Fruit fly (Drosophila melanogaster) whole organism, embryonic: ENCODE data around the gene ETHR.

ENCODE experiments used
- Atf3 ChIP-seq: fragments of 200-800 bp; sonication (Bioruptor generic); optimal IDR thresholded peaks from 3 replicates; lab custom pipeline; 2016; ENCODE audit warnings: missing biosample characterization, missing genetic modification characterization
- B-H2 ChIP-seq: fragments of 200-800 bp; sonication (Bioruptor generic); optimal IDR thresholded peaks from 2 replicates; lab custom pipeline; 2018; ENCODE audit warnings: missing biosample characterization, mild to moderate bottlenecking, missing genetic modification characterization
- Bteb2 ChIP-seq: fragments of 200-800 bp; sonication (Bioruptor generic); optimal IDR thresholded peaks from 2 replicates; lab custom pipeline; 2016; ENCODE audit warnings: missing biosample characterization, missing genetic modification characterization
- CG10543 ChIP-seq: fragments of 200-800 bp; sonication (Bioruptor generic); optimal IDR thresholded peaks from 3 replicates; lab custom pipeline; 2017; ENCODE audit warnings: missing biosample characterization, mild to moderate bottlenecking, missing genetic modification characterization, moderate library complexity
- CG12744 ChIP-seq: fragments of 200-800 bp; sonication (Bioruptor generic); optimal IDR thresholded peaks from 2 replicates; lab custom pipeline; 2016; ENCODE audit warnings: missing biosample characterization, missing genetic modification characterization
- CG14014 ChIP-seq: fragments of 200-800 bp; sonication (Bioruptor generic); IDR thresholded peaks from 2 replicates; pipeline ENCODE4 v1.3.6; 2022; ENCODE audit warnings: missing biosample characterization, missing genetic modification characterization
- CG1832 ChIP-seq: fragments of 200-800 bp; sonication (Bioruptor generic); optimal IDR thresholded peaks from 2 replicates; lab custom pipeline; 2017; ENCODE audit warnings: missing biosample characterization, mild to moderate bottlenecking, missing genetic modification characterization, inconsistent platforms
- CG18619 ChIP-seq: fragments of 200-800 bp; sonication (Bioruptor generic); optimal IDR thresholded peaks from 3 replicates; lab custom pipeline; 2017; ENCODE audit warnings: missing biosample characterization, mild to moderate bottlenecking, missing genetic modification characterization
- CG2678 ChIP-seq: fragments of 200-800 bp; sonication (Bioruptor generic); optimal IDR thresholded peaks from 3 replicates; lab custom pipeline; 2019; ENCODE audit warnings: missing biosample characterization, mild to moderate bottlenecking, missing genetic modification characterization, moderate library complexity
- CG33213 ChIP-seq: fragments of 200-800 bp; sonication (Bioruptor generic); optimal IDR thresholded peaks from 3 replicates; lab custom pipeline; 2016; ENCODE audit warnings: missing biosample characterization, missing genetic modification characterization
- CG33557 ChIP-seq: fragments of 200-800 bp; sonication (Bioruptor generic); optimal IDR thresholded peaks from 2 replicates; lab custom pipeline; 2019; ENCODE audit warnings: missing biosample characterization, mild to moderate bottlenecking, missing genetic modification characterization, moderate library complexity
- CG4282 ChIP-seq: fragments of 200-800 bp; sonication (Bioruptor generic); optimal IDR thresholded peaks from 2 replicates; lab custom pipeline; 2016; ENCODE audit warnings: missing biosample characterization, missing genetic modification characterization
- CG6175 ChIP-seq: fragments of 200-800 bp; sonication (Bioruptor generic); IDR thresholded peaks from 3 replicates; pipeline ENCODE4 v1.3.6; 2022; ENCODE audit warnings: missing biosample characterization, missing genetic modification characterization
- CG8281 ChIP-seq: fragments of 200-800 bp; sonication (Bioruptor generic); optimal IDR thresholded peaks from 2 replicates; lab custom pipeline; 2018; ENCODE audit warnings: missing biosample characterization, mild to moderate bottlenecking, missing genetic modification characterization, moderate library complexity
- CG8478 ChIP-seq: fragments of >200 bp; optimal IDR thresholded peaks from 2 replicates; lab custom pipeline; 2018
- CG9437 ChIP-seq: fragments of 200-800 bp; sonication (Bioruptor generic); optimal IDR thresholded peaks from 2 replicates; lab custom pipeline; 2018; ENCODE audit warnings: missing biosample characterization, mild to moderate bottlenecking, missing genetic modification characterization
- CG9727 ChIP-seq: fragments of 200-800 bp; sonication (Bioruptor generic); optimal IDR thresholded peaks from 3 replicates; lab custom pipeline; 2017; ENCODE audit warnings: missing biosample characterization, mild to moderate bottlenecking, missing genetic modification characterization
- CG9932 ChIP-seq: fragments of 200-800 bp; sonication (Bioruptor generic); IDR thresholded peaks from 2 replicates; pipeline ENCODE4 v1.3.6; 2022; ENCODE audit warnings: missing biosample characterization, missing genetic modification characterization
- CrebB ChIP-seq: fragments of 200-800 bp; sonication (Bioruptor generic); optimal IDR thresholded peaks from 3 replicates; lab custom pipeline; 2018; ENCODE audit warnings: missing biosample characterization, mild to moderate bottlenecking, missing genetic modification characterization
- Doc3 ChIP-seq: fragments of 200-800 bp; sonication (Bioruptor generic); IDR thresholded peaks from 3 replicates; pipeline ENCODE4 v1.3.6; 2022; ENCODE audit warnings: missing biosample characterization, missing genetic modification characterization; ENCODE audit not compliant: partially characterized antibody
- Dp ChIP-seq: fragments of 200-800 bp; sonication (Bioruptor generic); optimal IDR thresholded peaks from 2 replicates; lab custom pipeline; 2018; ENCODE audit warnings: missing biosample characterization, mild to moderate bottlenecking, missing genetic modification characterization, moderate library complexity
- Ets65A ChIP-seq: fragments of 200-800 bp; sonication (Bioruptor generic); peaks from one replicate; lab custom pipeline; 2016; ENCODE audit warnings: missing biosample characterization, missing genetic modification characterization
- Fer1 ChIP-seq: fragments of 200-800 bp; sonication (Bioruptor generic); optimal IDR thresholded peaks from 2 replicates; lab custom pipeline; 2017; ENCODE audit warnings: missing biosample characterization, mild to moderate bottlenecking, missing genetic modification characterization
- HLH54F ChIP-seq: fragments of 200-800 bp; sonication (Bioruptor generic); optimal IDR thresholded peaks from 3 replicates; lab custom pipeline; 2016; ENCODE audit warnings: missing biosample characterization, missing genetic modification characterization
- MTF-1 ChIP-seq: fragments of 200-800 bp; sonication (Bioruptor generic); optimal IDR thresholded peaks from 2 replicates; lab custom pipeline; 2018; ENCODE audit warnings: missing biosample characterization, mild to moderate bottlenecking, missing genetic modification characterization, borderline replicate concordance
- Myb ChIP-seq: fragments of 200-800 bp; sonication (Bioruptor generic); optimal IDR thresholded peaks from 2 replicates; lab custom pipeline; 2016; ENCODE audit warnings: missing biosample characterization, missing genetic modification characterization
- Rx ChIP-seq: fragments of 200-800 bp; sonication (Bioruptor generic); IDR thresholded peaks from 2 replicates; pipeline ENCODE4 v1.3.6; 2022; ENCODE audit warnings: missing biosample characterization, missing genetic modification characterization
- Six4 ChIP-seq: fragments of 200-800 bp; sonication (Bioruptor generic); optimal IDR thresholded peaks from 2 replicates; lab custom pipeline; 2016; ENCODE audit warnings: missing biosample characterization, missing genetic modification characterization
- Usf ChIP-seq: fragments of 200-800 bp; sonication (Bioruptor generic); optimal IDR thresholded peaks from 2 replicates; lab custom pipeline; 2017; ENCODE audit warnings: missing genotype, missing biosample characterization, missing genetic modification characterization
- ac ChIP-seq: fragments of 200-800 bp; sonication (Bioruptor generic); optimal IDR thresholded peaks from 3 replicates; lab custom pipeline; 2017; ENCODE audit warnings: missing biosample characterization, mild to moderate bottlenecking, missing genetic modification characterization
- ap ChIP-seq: fragments of 200-800 bp; sonication (Bioruptor generic); IDR thresholded peaks from 2 replicates; pipeline ENCODE4 v1.3.6; 2022; ENCODE audit warnings: missing biosample characterization, missing genetic modification characterization
- cad ChIP-seq: fragments of >200 bp; optimal IDR thresholded peaks from 2 replicates; lab custom pipeline; 2017; ENCODE audit warnings: missing biosample characterization, missing genetic modification characterization
- chif ChIP-seq, 2 experiments: fragments of 200-800 bp; sonication (Bioruptor generic); optimal IDR thresholded peaks; 3 replicates each; lab custom pipeline; 2016; ENCODE audit warnings: missing biosample characterization in 2 of 2, missing genetic modification characterization in 2 of 2
- corto ChIP-seq: fragments of 200-800 bp; sonication (Bioruptor generic); optimal IDR thresholded peaks from 2 replicates; lab custom pipeline; 2016; ENCODE audit warnings: missing biosample characterization, mild to moderate bottlenecking, missing genetic modification characterization, moderate library complexity
- da ChIP-seq: fragments of 200-800 bp; sonication (Bioruptor generic); optimal IDR thresholded peaks from 2 replicates; lab custom pipeline; 2016; ENCODE audit warnings: missing biosample characterization, missing genetic modification characterization
- disco-r ChIP-seq: fragments of 200-800 bp; sonication (Bioruptor generic); optimal IDR thresholded peaks from 2 replicates; lab custom pipeline; 2016; ENCODE audit warnings: missing biosample characterization, missing genetic modification characterization
- fd96Cb ChIP-seq: fragments of 200-800 bp; sonication (Bioruptor generic); optimal IDR thresholded peaks from 2 replicates; lab custom pipeline; 2018; ENCODE audit warnings: missing biosample characterization, mild to moderate bottlenecking, missing genetic modification characterization, moderate library complexity
- fru ChIP-seq: fragments of >200 bp; optimal IDR thresholded peaks from 2 replicates; lab custom pipeline; 2017
- her ChIP-seq: fragments of 200-800 bp; sonication (Bioruptor generic); optimal IDR thresholded peaks from 2 replicates; lab custom pipeline; 2016; ENCODE audit warnings: missing biosample characterization, missing genetic modification characterization
- lilli ChIP-seq: fragments of 200-800 bp; sonication (Bioruptor generic); optimal IDR thresholded peaks from 3 replicates; lab custom pipeline; 2016; ENCODE audit warnings: missing biosample characterization, missing genetic modification characterization
- nau ChIP-seq: fragments of 200-800 bp; sonication (Bioruptor generic); optimal IDR thresholded peaks from 3 replicates; lab custom pipeline; 2017; ENCODE audit warnings: missing biosample characterization, mild to moderate bottlenecking, missing genetic modification characterization, missing genetic modification reagents
- nerfin-1 ChIP-seq: fragments of 200-800 bp; sonication (Bioruptor generic); optimal IDR thresholded peaks from 3 replicates; lab custom pipeline; 2019; ENCODE audit warnings: missing biosample characterization, mild to moderate bottlenecking, missing genetic modification characterization, moderate library complexity
- nom ChIP-seq: fragments of 200-800 bp; sonication (Bioruptor generic); optimal IDR thresholded peaks from 2 replicates; lab custom pipeline; 2017; ENCODE audit warnings: missing biosample characterization, missing genetic modification characterization, mild to moderate bottlenecking, moderate library complexity, missing genetic modification reagents
- odd ChIP-seq: fragments of 200-800 bp; sonication (Bioruptor generic); optimal IDR thresholded peaks from 2 replicates; lab custom pipeline; 2017; ENCODE audit warnings: missing biosample characterization, mild to moderate bottlenecking, missing genetic modification characterization
- pnt ChIP-seq: fragments of 200-800 bp; sonication (Bioruptor generic); optimal IDR thresholded peaks from 3 replicates; lab custom pipeline; 2016; ENCODE audit warnings: missing biosample characterization, missing genetic modification characterization
- prd ChIP-seq, 3 experiments: fragments of >200 bp in 2 of 3; fragments of 200-800 bp in 1 of 3; sonication (Bioruptor generic) in 1 of 3; optimal IDR thresholded peaks in 2 of 3; IDR thresholded peaks in 1 of 3; 2 replicates in 2 of 3; 3 replicates in 1 of 3; pipeline versions ENCODE4 v1.3.6 to Lab custom; 2017 to 2022; ENCODE audit warnings: missing biosample characterization in 1 of 3, missing genetic modification characterization in 1 of 3
- ro ChIP-seq: fragments of 200-800 bp; sonication (Bioruptor generic); IDR thresholded peaks from 2 replicates; pipeline ENCODE4 v1.3.6; 2022; ENCODE audit warnings: missing biosample characterization, missing genetic modification characterization
- row ChIP-seq: fragments of 200-800 bp; sonication (Bioruptor generic); IDR thresholded peaks from 3 replicates; pipeline ENCODE4 v1.3.6; 2022; ENCODE audit warnings: missing biosample characterization, missing genetic modification characterization
- stc ChIP-seq: fragments of 200-800 bp; sonication (Bioruptor generic); IDR thresholded peaks from 2 replicates; pipeline ENCODE4 v1.3.6; 2022; ENCODE audit warnings: missing biosample characterization, missing genetic modification characterization
- sug ChIP-seq: fragments of 200-800 bp; optimal IDR thresholded peaks from 2 replicates; lab custom pipeline; 2019; ENCODE audit warnings: missing biosample characterization, mild to moderate bottlenecking, missing genetic modification characterization, moderate library complexity
- toy ChIP-seq: fragments of 200-800 bp; sonication (Bioruptor generic); IDR thresholded peaks from 2 replicates; pipeline ENCODE4 v1.3.6; 2022; ENCODE audit warnings: missing biosample characterization, missing genetic modification characterization

ETHR gene

DNA sequence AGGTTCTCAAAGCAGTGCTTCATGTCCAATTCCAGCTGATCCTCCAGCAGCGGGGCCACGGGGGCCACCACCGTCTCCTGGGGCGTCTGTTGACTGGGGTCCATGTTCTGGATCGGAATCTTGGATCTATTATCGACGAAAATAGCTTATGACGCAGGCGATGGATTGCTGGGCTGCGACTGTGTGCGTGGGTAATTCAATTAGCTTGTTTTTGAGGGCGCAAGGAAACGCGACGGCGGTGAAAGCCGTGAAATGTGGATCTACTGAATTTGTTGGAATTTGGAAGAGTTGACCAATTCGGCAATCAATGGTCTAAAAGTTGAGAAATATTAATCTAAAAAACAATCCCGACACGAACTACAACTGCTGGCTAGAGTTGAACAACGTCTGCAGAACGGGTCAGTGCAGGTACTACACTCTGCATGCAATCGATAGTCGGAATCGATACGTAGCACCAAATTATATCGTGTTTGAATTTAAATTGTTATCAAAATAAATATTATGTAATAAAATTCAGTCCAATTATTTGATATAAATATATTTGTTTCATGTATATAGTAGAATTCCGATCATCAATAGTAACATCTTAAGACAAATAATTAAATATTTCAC, 26.7 kb downstream of the ETHR start, which contains the start of gene CG3308 (continued):
- TF ChIP-seq CG2678 (tag; lab: Kevin White, UChicago) (no peak), Usf (GFP tag; lab: Kevin White, UChicago) (no peak), nerfin-1 (tag; lab: Kevin White, UChicago) (no peak), CG8281 (tag; lab: Kevin White, UChicago) (no peak), CG33557 (GFP tag; lab: Kevin White, UChicago) (no peak), CG8478 (lab: Kevin White, UChicago) (no peak), Six4 (GFP tag; lab: Kevin White, UChicago) (no peak), CG14014 (GFP tag; lab: Robert Waterston, UW) (no peak; the same call in 1 of the 2 replicates), MTF-1 (no peak), Ets65A (GFP tag; lab: Kevin White, UChicago) (no peak), fd96Cb (no peak), Fer1 (GFP tag; lab: Kevin White, UChicago) (peak; percentile 56), CG9437 (GFP tag; lab: Kevin White, UChicago) (no peak), HLH54F (GFP tag; lab: Kevin White, UChicago) (peak; percentile 50), CG10543 (peak; percentile 36), lilli (peak; percentile 56), cad (no peak), Bteb2 (GFP tag; lab: Kevin White, UChicago) (no peak), prd (optimal IDR thresholded peaks at IDR 0.05; lab: Kevin White, UChicago) (no peak), prd (GFP tag; IDR thresholded peaks at IDR 0.05; lab: Robert Waterston, UW) (0 out of 3 replicates have a peak, but pooled peaks have one; percentile 10), toy (GFP tag; lab: Robert Waterston, UW) (no peak), B-H2 (GFP tag; lab: Kevin White, UChicago) (peak; percentile 61), chif (GFP tag; optimal IDR thresholded peaks at IDR 0.05; lab: Kevin White, UChicago) (no peak), sug (peak; percentile 51), fru (lab: Kevin White, UChicago) (no peak), odd (no peak), CG1832 (GFP tag; lab: Kevin White, UChicago) (no peak), row (GFP tag; lab: Robert Waterston, UW) (peak; percentile 20; the same call in 1 of the 3 replicates), CG4282 (GFP tag; lab: Kevin White, UChicago) (no peak), ro (no peak), disco-r (GFP tag; lab: Kevin White, UChicago) (no peak), Doc3 (GFP tag; lab: Robert Waterston, UW) (peak; percentile 66; the same call in 2 of the 3 replicates), ap (GFP tag; lab: Robert Waterston, UW) (no peak), Dp (GFP tag; lab: Kevin White, UChicago) (peak; percentile 97), CG18619 (no peak), ac (GFP tag; lab: Kevin White, UChicago) (no peak), CG33213 (GFP tag; lab: Kevin White, UChicago) (peak; percentile 49), Myb (GFP tag; lab: Kevin White, UChicago) (peak; percentile 75), CG12744 (GFP tag; lab: Kevin White, UChicago) (no peak), Rx (GFP tag; lab: Robert Waterston, UW) (no peak; the same call in 1 of the 2 replicates), nau (GFP tag; lab: Kevin White, UChicago) (no peak), CG9932 (GFP tag; lab: Robert Waterston, UW) (peak; percentile 80), da (GFP tag; lab: Kevin White, UChicago) (no peak), stc (no peak), corto (GFP tag; lab: Kevin White, UChicago) (no peak), pnt (GFP tag; lab: Kevin White, UChicago) (no peak), nom (GFP tag; lab: Kevin White, UChicago) (peak; percentile 44), Atf3 (GFP tag; lab: Kevin White, UChicago) (peak; percentile 14), CrebB (peak; percentile 7), CG9727 (GFP tag; lab: Kevin White, UChicago) (no peak), CG6175 (GFP tag; lab: Robert Waterston, UW) (no peak), her (GFP tag; lab: Kevin White, UChicago) (peak; percentile 10)
